Fruit fly (Drosophila melanogaster) S2 (cell line): ENCODE data around the gene CG15353.
A peak's percentile ranks its signal among the peaks of the same experiment; 100 is the strongest.

Experiments used
- CG8478 ChIP-seq: fragments of >200 bp; optimal IDR thresholded peaks from 2 replicates; lab custom pipeline; 2018
- CTCF ChIP-seq, 2 experiments: fragments of >200 bp; optimal IDR thresholded peaks; 2 replicates each; lab custom pipeline; 2018

CG15353 gene

dm6 chr2L:2013057-2013456 is 6.1 kb upstream of the CG15353 start:
- TF ChIP-seq CG8478 (lab: Kevin White, UChicago) (no peak), CTCF (optimal IDR thresholded peaks at IDR 0.05; lab: Kevin White, UChicago) (no peak)

DNA sequence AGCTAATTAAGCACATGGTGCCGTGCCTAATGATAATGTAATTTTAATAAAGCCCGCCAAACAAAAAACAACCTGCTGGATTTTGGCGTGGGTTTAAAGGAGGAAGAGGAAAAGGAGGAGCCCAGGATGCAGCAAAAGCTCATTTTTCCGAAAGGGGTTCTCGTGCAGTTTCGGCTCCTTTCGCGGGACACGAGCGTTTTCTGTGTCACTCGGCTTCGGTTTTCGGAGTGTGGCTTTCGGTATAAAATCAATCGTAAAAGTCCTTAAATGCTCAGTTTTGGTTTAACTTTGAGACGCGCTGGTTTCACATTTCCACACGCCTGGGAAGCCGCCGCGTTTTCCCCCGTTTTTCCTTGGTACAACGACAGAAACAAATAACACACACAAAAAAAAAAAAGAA is 4.4 kb upstream of the CG15353 start:
- TF ChIP-seq CTCF (optimal IDR thresholded peaks at IDR 0.05; lab: Kevin White, UChicago) (no peak), CG8478 (lab: Kevin White, UChicago) (no peak)

DNA sequence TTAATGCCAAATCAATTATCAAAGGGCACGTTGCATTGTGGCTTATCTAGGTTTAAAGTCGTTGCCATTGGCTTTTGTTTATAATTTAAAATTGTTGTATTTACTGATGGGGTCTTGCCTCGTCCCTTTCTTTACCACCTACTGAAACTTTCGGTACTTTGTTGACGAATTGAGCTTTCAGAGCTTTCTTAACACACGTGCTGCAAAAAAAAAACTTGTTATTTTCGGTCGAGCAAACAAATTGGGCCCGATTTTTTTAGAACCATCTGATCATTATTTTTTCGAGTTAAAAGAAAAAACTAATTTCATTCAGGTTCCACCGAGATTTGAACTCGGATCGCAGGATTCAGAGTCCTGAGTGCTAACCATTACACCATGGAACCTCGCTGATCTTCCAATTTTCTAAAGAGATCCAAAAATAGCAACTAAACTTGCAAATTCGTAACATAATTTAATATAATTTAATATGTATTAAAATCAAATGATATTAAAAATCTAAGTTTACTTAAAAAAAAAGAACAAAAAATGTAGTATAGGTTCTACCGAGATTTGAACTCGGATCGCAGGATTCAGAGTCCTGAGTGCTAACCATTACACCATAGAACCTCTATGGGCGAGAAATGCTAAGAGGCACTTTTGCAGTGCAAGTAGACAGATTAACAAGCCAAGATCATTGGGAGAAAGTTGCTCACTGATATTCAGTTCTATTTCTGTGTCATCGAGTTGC is 3.5 kb upstream of the CG15353 start:
- no peak for TF ChIP-seq CG8478 (lab: Kevin White, UChicago)
- TF ChIP-seq CTCF (optimal IDR thresholded peaks at IDR 0.05; lab: Kevin White, UChicago) = no peak

DNA sequence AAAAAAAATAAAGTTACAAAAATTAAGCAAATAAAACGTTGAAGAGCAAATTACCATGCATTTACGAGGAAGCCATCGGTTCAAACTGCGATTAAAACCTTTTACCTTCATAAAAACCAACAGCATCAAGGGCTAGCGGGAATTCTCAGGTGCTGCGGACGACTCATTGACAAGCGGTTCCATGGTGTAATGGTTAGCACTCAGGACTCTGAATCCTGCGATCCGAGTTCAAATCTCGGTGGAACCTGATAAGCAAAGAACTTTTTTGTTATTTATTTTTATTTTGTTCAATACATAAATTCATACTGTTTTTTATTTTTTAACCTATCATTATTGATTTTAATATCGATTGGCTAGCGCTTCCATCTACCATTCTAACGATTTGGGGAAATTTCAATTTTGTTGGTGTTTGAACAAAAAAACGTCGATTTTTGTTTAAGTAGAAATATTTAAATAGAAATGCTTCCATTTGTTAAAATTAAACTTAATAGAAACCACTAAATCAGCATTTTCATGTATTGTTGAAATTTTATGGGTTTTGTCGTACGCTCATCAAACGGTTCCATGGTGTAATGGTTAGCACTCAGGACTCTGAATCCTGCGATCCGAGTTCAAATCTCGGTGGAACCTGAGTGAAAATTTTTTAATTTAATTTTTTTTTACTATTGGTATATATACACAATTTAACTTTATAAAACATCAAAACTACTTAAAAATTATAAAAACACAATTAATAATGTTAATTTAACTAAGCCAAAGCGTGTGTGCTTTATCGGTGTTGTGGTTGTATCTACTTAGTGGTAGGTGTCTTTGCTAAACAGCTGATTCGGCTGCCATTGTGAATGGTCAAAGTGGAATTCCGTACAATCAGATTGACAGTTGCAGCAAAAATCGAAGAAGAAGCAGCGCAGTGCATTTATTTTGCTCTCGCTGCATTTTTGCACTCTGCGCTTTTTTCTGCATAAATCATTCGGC is 2.3 kb upstream of the CG15353 start, which contains the start of gene CG4238:
Gene CG4238, plus strand, starts transcription at position 880 of the 975 bp plus-strand sequence.
- TF ChIP-seq CG8478 (lab: Kevin White, UChicago) = no peak
- TF ChIP-seq CTCF (optimal IDR thresholded peaks at IDR 0.05; lab: Kevin White, UChicago) = peak; percentile 1 to 30

dm6 chr2L:2008114-2008513 is 1.1 kb upstream of the CG15353 start, which contains the start of gene Nplp4:
Gene Nplp4 (plus strand): TSS chr2L:2008414.
- no peak for TF ChIP-seq CG8478 (lab: Kevin White, UChicago)
- TF ChIP-seq CTCF (optimal IDR thresholded peaks at IDR 0.05; lab: Kevin White, UChicago) = no peak

dm6 chr2L:2006082-2006669 is 817 bp downstream of the CG15353 start, which contains the start of gene CG33543:
Gene CG33543 (minus strand): TSS chr2L:2006313.
- no peak for TF ChIP-seq CTCF (optimal IDR thresholded peaks at IDR 0.05; lab: Kevin White, UChicago)
- no peak for TF ChIP-seq CG8478 (lab: Kevin White, UChicago)

DNA sequence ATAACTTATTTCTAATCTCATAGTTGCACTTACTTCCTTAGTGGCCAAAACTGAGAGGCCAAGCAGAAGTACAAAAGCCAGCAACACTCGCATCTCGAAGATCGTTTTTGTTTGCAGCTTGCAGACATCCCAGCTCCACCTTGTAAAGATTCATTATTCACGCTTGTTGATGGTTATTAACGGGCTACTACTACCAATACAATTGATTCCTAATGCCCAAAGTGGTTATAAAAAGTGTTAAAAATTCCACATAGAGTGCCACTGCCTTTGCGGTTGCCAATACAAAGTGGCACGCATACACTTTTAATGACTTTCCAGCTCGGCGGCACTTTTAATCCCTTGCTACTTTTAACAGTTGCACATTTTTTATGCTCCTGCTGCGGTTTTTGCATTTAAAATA is 14.9 kb downstream of the CG15353 start, which contains the start of gene Obp22a:
Gene Obp22a, minus strand, starts transcription at position 101 of the 400 bp plus-strand sequence.
- TF ChIP-seq CG8478 (lab: Kevin White, UChicago) = no peak
- TF ChIP-seq CTCF (optimal IDR thresholded peaks at IDR 0.05; lab: Kevin White, UChicago) = no peak

- TF ChIP-seq CTCF (optimal IDR thresholded peaks at IDR 0.05; lab: Kevin White, UChicago) (no peak), CG8478 (lab: Kevin White, UChicago) (no peak)
Measured at dm6 chr2L:1989278-1989918, 17.6 kb downstream of the CG15353 start.

DNA sequence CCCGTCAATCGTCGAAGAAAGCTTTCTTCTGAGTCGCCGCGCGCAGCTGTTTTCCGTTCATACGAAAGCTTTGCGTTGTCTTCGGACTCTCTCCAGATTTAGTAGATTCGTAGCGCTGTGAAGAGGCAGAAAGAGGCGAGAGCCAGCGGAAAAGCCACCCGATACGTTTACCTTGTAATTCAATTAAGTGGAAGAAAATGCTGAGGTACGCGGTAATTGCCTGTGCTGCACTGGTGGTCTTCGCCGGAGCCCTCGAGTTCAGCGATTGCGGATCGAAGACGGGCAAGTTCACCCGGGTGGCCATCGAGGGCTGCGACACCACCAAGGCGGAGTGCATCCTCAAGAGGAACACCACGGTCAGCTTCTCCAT is 18.8 kb downstream of the CG15353 start, which contains the start of gene Npc2a:
Gene Npc2a, plus strand, starts transcription at position 99 of the 370 bp plus-strand sequence.
- TF ChIP-seq CTCF (optimal IDR thresholded peaks at IDR 0.05; lab: Kevin White, UChicago) = no peak
- no peak for TF ChIP-seq CG8478 (lab: Kevin White, UChicago)

DNA sequence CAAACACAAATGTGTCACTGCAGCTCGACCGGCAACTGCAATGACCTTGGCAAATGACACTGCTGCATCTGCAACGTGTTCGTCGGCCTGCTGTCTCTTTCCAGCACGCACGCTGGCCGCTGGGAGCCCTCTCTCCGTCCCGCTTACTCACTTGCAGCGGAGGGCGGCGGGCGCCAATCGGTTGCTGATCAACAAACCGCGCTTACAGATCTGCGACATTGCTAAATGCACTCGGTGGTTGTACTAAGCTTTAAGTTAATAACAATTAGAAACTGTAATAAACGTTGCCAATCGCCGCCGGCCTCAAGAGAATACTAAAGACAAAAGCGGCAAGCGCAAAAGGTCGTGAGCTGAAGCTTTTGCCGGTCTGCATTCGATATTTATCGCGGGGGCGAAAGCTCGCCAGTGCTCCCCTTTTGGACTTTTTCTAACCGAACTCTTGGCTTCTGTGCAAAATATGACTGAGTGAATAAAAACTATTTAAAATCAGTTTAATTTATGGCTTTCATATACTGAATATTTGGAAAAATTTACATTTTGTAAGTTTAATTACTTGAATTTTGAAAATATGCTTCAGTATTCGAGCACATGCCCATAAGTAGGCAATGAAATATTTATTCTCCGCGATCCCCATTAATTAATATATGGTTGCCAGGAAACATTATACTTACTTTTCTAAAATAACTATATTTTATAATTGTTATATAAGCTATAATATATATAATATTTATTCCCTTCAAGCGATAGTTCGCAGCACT is 19.4 kb downstream of the CG15353 start, which contains the start of gene Got2:
Gene Got2, minus strand, starts transcription at position 325 of the 758 bp plus-strand sequence.
- no peak for TF ChIP-seq CTCF (optimal IDR thresholded peaks at IDR 0.05; lab: Kevin White, UChicago)
- no peak for TF ChIP-seq CG8478 (lab: Kevin White, UChicago)

DNA sequence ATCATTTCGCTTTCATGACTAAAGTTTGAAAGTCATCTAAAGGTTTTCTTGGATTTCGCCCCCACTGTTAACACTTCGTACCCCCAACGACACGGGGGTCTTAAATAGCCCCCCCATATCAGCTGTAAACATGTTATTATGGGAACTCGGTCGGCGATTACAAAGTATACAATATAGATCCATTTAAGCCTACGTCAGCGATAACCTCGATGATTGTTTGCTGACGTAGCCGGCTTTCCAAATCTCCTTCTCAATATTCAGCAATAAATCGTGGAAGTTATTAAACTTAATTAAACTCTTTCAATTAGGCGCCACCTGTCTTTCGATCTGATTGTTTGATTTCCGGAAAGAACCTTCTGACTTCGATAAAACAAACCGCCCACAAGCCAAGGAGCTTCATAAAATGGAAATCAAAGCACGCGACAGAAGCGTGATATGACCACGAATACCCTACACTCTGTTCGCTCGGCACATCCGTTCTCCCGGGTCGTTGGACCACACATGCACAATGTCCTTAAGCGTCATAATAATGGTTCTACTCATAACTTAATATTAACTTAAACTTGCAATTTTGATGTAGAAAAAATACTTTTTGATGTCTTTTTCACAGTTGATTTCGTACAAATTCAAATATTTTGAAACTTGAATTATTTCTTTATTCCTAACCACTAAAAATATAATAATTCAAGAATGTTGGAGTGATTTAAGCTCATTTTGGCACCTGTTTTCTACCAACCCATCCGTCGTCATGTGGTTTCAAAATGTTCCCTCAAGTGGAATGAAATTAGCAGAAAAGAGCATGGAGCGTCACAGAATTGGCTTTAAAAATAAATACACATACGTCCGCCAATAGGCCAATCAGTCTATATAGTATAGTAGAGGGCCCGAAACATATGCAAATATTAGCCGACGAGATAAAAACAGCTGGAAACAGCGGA is 20.4 kb downstream of the CG15353 start:
- no peak for TF ChIP-seq CTCF (optimal IDR thresholded peaks at IDR 0.05; lab: Kevin White, UChicago)
- no peak for TF ChIP-seq CG8478 (lab: Kevin White, UChicago)

- TF ChIP-seq CG8478 (lab: Kevin White, UChicago) (no peak), CTCF (optimal IDR thresholded peaks at IDR 0.05; lab: Kevin White, UChicago) (no peak)
Measured at dm6 chr2L:1981726-1982367, 25.1 kb downstream of the CG15353 start, which contains the start of gene CG7289. Gene CG7289 (plus strand): TSS chr2L:1982217.
